Worm (Caenorhabditis elegans): ENCODE results near the gene glb-28.
A peak's percentile ranks its signal among the peaks of the same experiment; 100 is the strongest.

glb-28 gene

DNA sequence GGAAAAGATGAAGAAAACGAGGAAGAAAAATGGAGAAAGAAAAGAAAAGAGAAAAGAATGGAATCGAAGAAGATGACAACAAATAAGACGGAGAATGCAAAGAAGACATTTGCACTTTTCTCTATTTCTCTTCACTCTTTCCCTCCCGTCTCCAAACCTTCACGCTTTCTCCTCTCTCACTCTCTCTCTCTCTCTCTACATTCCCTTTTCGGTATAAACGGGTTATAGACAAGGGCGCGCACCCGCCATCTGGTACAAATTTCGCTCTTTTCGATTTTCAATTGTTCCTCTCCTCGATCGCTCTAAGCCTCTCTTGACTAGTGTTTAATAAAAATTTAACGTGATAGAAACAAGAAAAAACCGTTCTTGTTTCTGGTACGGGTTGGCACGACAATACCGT, 40.3 kb downstream of the glb-28 start (continued):
- TF ChIP-seq elt-2 (tag; optimal IDR thresholded peaks at IDR 0.05) (no peak), elt-3 (tag; optimal IDR thresholded peaks at IDR 0.05) (peak in 3 of 6 experiments; percentile 41 to 82 (median 54)), C16A3.4 (tag; optimal IDR thresholded peaks at IDR 0.05) (peak; percentile 73), egl-13 (tag; optimal IDR thresholded peaks at IDR 0.05) (peak; percentile 1), lir-3 (tag; optimal IDR thresholded peaks at IDR 0.05; ENCODE audit: poor library complexity) (peak; percentile 49), ztf-4 (tag; optimal IDR thresholded peaks at IDR 0.05) (peak; percentile 64), nhr-47 (tag; optimal IDR thresholded peaks at IDR 0.05) (peak; percentile 66), isw-1 (GFP tag; IDR thresholded peaks at IDR 0.05) (no peak), ceh-82 (tag; optimal IDR thresholded peaks at IDR 0.05) (peak; percentile 54 to 75 (median 64))

DNA sequence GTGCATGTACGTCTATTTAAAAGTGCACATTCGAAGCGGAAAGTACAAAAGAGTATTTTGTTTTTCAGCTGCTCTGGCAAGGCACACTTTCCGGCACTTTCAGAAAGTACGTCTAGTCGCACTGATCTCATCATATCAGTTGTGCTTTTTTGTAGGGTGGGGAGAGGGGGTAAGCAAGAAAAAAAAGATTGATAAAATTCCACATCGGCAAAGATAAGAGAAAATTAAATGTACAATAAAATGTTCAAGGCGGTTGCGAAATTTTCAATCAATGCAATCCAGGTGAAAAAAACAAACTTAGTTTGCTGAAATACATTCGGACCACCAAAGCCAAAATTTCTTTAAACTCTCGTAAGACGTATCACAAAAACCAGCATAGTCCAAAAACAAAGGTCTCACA, 40.8 kb downstream of the glb-28 start:
- no peak for TF ChIP-seq C16A3.4 (tag; optimal IDR thresholded peaks at IDR 0.05)
- TF ChIP-seq fkh-4 (tag; optimal IDR thresholded peaks at IDR 0.05; ENCODE audit: borderline replicate concordance), result no peak
- no peak for TF ChIP-seq C34B4.2 (tag; optimal IDR thresholded peaks at IDR 0.05)
- no peak for TF ChIP-seq snu-23 (GFP tag; optimal IDR thresholded peaks at IDR 0.05)
- no peak for TF ChIP-seq jun-1 (tag; optimal IDR thresholded peaks at IDR 0.05)
- TF ChIP-seq nhr-11 (tag; optimal IDR thresholded peaks at IDR 0.05), result no peak
- no peak for TF ChIP-seq lin-35 (GFP tag; optimal IDR thresholded peaks at IDR 0.05)
- TF ChIP-seq fkh-10 (GFP tag; optimal IDR thresholded peaks at IDR 0.05), result no peak
- TF ChIP-seq elt-2 (tag; optimal IDR thresholded peaks at IDR 0.05), result peak; percentile 39
- no peak for TF ChIP-seq ceh-88 (GFP tag; IDR thresholded peaks at IDR 0.05)
- TF ChIP-seq pqm-1 (tag; optimal IDR thresholded peaks at IDR 0.05), result peak; percentile 22
- no peak for TF ChIP-seq nhr-71 (tag; optimal IDR thresholded peaks at IDR 0.05)

DNA sequence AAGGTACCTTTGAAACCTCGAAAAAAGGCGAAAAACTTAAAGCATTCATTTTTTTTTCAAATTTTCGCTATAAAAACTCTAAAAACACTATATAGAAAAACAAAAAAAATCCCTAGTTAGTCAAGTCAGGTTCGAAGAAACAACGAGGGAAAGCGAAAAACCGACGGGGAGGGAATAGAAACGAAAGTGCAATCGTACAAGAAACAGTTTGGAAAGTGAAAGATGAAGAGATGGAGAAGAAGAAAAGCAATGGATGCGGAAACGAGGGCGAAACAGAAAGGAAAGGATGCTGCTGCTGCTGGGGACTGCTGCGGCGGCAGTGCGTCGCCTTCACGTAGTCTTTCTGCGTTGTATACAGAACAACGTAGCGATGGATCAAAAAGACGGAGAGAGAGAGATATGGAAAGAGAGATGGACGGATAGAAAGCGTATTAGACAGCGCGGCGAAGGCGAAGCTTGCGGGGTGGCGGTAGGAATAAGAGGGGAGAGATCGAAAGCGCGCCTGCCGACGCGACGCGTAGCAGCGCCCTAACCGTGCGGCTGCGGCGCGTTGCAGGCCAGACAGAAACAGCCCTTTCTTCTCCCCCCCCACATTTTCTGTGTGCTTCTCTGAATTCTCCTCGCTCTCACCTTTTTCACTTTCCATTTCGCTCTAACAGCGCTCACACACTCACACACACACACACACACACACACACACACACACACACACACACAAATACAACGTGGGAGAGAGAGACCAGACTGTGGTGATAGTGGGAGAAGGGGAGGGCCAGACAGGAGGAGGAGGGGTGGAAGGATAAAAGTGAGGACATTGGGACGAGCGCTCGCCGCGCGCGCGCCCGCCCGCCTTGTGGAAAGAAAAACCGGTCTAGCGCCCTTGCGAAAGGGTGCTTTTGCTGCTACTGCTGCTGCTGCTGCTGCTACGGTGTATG, 42.0 kb downstream of the glb-28 start:
- TF ChIP-seq grh-1 (GFP tag; IDR thresholded peaks at IDR 0.05), result peak; percentile 94
- no peak for TF ChIP-seq pag-3 (tag; optimal IDR thresholded peaks at IDR 0.05; ENCODE audit: borderline replicate concordance, insufficient read depth)
- peak; percentile 99 for TF ChIP-seq blmp-1 (tag; optimal IDR thresholded peaks at IDR 0.05)
- no peak for TF ChIP-seq unc-98 (GFP tag; IDR thresholded peaks at IDR 0.05)
- TF ChIP-seq efl-3 (GFP tag; optimal IDR thresholded peaks at IDR 0.05), result no peak
- TF ChIP-seq ztf-4 (tag; optimal IDR thresholded peaks at IDR 0.05), result peak; percentile 88
- peak in 1 of 2 experiments; percentile 94 for TF ChIP-seq mdl-1 (tag; optimal IDR thresholded peaks at IDR 0.05)
- peak; percentile 21 for TF ChIP-seq snpc-4 (tag; optimal IDR thresholded peaks at IDR 0.05)
- peak; percentile 77 for TF ChIP-seq pax-3 (tag; optimal IDR thresholded peaks at IDR 0.05)
- TF ChIP-seq rnt-1 (tag; optimal IDR thresholded peaks at IDR 0.05), result peak; percentile 84
- TF ChIP-seq ceh-82 (tag; optimal IDR thresholded peaks at IDR 0.05), result peak; percentile 8 to 79 (median 59)
- peak in 1 of 2 experiments; percentile 57 for TF ChIP-seq ztf-11 (tag; optimal IDR thresholded peaks at IDR 0.05)
- peak; percentile 59 for TF ChIP-seq fkh-10 (GFP tag; optimal IDR thresholded peaks at IDR 0.05)
- TF ChIP-seq nhr-76 (tag; optimal IDR thresholded peaks at IDR 0.05), result no peak
- no peak for TF ChIP-seq ceh-63 (GFP tag; optimal IDR thresholded peaks at IDR 0.05)
- peak; percentile 89 for TF ChIP-seq nhr-20 (tag; optimal IDR thresholded peaks at IDR 0.05)
- TF ChIP-seq F16B12.6 (tag; optimal IDR thresholded peaks at IDR 0.05), result no peak
- no peak for TF ChIP-seq lin-15B (tag; optimal IDR thresholded peaks at IDR 0.05)
- peak; percentile 76 for TF ChIP-seq snu-23 (GFP tag; optimal IDR thresholded peaks at IDR 0.05)
- TF ChIP-seq mef-2 (tag; optimal IDR thresholded peaks at IDR 0.05), result peak; percentile 75
- TF ChIP-seq elt-3 (tag; optimal IDR thresholded peaks at IDR 0.05), result peak in 5 of 6 experiments; percentile 18 to 87 (median 75)
- no peak for TF ChIP-seq tlp-1 (tag; optimal IDR thresholded peaks at IDR 0.05)
- peak; percentile 65 to 76 for TF ChIP-seq lsy-2 (tag; optimal IDR thresholded peaks at IDR 0.05)
- TF ChIP-seq lin-35 (GFP tag; optimal IDR thresholded peaks at IDR 0.05), result peak; percentile 45 to 70
- TF ChIP-seq nhr-19 (GFP tag; conservative IDR thresholded peaks at IDR 0.05), result peak; percentile 85
- TF ChIP-seq ceh-8 (GFP tag; optimal IDR thresholded peaks at IDR 0.05), result no peak
- TF ChIP-seq tbx-2 (tag; optimal IDR thresholded peaks at IDR 0.05), result peak; percentile 75
- TF ChIP-seq unc-30 (tag; optimal IDR thresholded peaks at IDR 0.05), result no peak
- TF ChIP-seq ama-1 (optimal IDR thresholded peaks at IDR 0.05), result no peak
- no peak for TF ChIP-seq zag-1 (tag; optimal IDR thresholded peaks at IDR 0.05)
- no peak for TF ChIP-seq lin-39 (tag; optimal IDR thresholded peaks at IDR 0.05)
- peak; percentile 99 for TF ChIP-seq nhr-85 (tag)
- peak; percentile 63 for TF ChIP-seq unc-86 (tag; optimal IDR thresholded peaks at IDR 0.05)
